Fruit fly (Drosophila melanogaster) whole organism, embryonic: Measurements from ENCODE around the gene CG32202.

ENCODE experiments used
- Antp ChIP-seq: fragments of 200-800 bp; sonication (Bioruptor generic); optimal IDR thresholded peaks from 3 replicates; lab custom pipeline; 2016; ENCODE audit warnings: missing biosample characterization, missing genetic modification characterization
- CG10543 ChIP-seq: fragments of 200-800 bp; sonication (Bioruptor generic); optimal IDR thresholded peaks from 3 replicates; lab custom pipeline; 2017; ENCODE audit warnings: missing biosample characterization, mild to moderate bottlenecking, missing genetic modification characterization, moderate library complexity
- CG12219 ChIP-seq: fragments of 200-800 bp; sonication (Bioruptor generic); optimal IDR thresholded peaks from 3 replicates; lab custom pipeline; 2018; ENCODE audit warnings: missing biosample characterization, mild to moderate bottlenecking, missing genetic modification characterization
- CG1233 ChIP-seq: fragments of 200-800 bp; sonication (Bioruptor generic); optimal IDR thresholded peaks from 4 replicates; lab custom pipeline; 2018; ENCODE audit warnings: missing biosample characterization, mild to moderate bottlenecking, missing genetic modification characterization
- CG12659 ChIP-seq: fragments of 200-800 bp; sonication (Bioruptor generic); optimal IDR thresholded peaks from 3 replicates; lab custom pipeline; 2017; ENCODE audit warnings: mild to moderate bottlenecking, missing biosample characterization, missing genetic modification reagents, missing genetic modification characterization
- CG13424 ChIP-seq: fragments of 200-800 bp; sonication (Bioruptor generic); optimal IDR thresholded peaks from 2 replicates; lab custom pipeline; 2019; ENCODE audit warnings: missing biosample characterization, mild to moderate bottlenecking, missing genetic modification characterization, moderate library complexity
- CG14860 ChIP-seq: fragments of 200-800 bp; sonication (Bioruptor generic); IDR thresholded peaks from 3 replicates; pipeline ENCODE4 v1.3.6; 2022; ENCODE audit warnings: missing biosample characterization, missing genetic modification characterization; ENCODE audit not compliant: partially characterized antibody
- CG15696 ChIP-seq: fragments of 200-800 bp; sonication (Bioruptor generic); optimal IDR thresholded peaks from 2 replicates; lab custom pipeline; 2019; ENCODE audit warnings: missing biosample characterization, mild to moderate bottlenecking, missing genetic modification characterization, moderate library complexity
- CG1647 ChIP-seq: fragments of 200-800 bp; sonication (Bioruptor generic); optimal IDR thresholded peaks from 3 replicates; lab custom pipeline; 2016; ENCODE audit warnings: missing biosample characterization, missing genetic modification characterization
- CG17328 ChIP-seq: fragments of 200-800 bp; sonication (Bioruptor generic); IDR thresholded peaks from 2 replicates; pipeline ENCODE4 v1.3.6; 2022; ENCODE audit warnings: missing biosample characterization, missing genetic modification characterization
- CG17912 ChIP-seq: fragments of 200-800 bp; sonication (Bioruptor generic); optimal IDR thresholded peaks from 2 replicates; lab custom pipeline; 2018; ENCODE audit warnings: missing biosample characterization, mild to moderate bottlenecking, missing genetic modification characterization
- CG18476 ChIP-seq: fragments of 200-800 bp; sonication (Bioruptor generic); optimal IDR thresholded peaks from 2 replicates; lab custom pipeline; 2016; ENCODE audit warnings: missing biosample characterization, mild to moderate bottlenecking, missing genetic modification characterization
- CG2712 ChIP-seq: fragments of 200-800 bp; optimal IDR thresholded peaks from 3 replicates; lab custom pipeline; 2019; ENCODE audit warnings: missing biosample characterization, mild to moderate bottlenecking, missing genetic modification characterization, moderate library complexity
- CG33557 ChIP-seq: fragments of 200-800 bp; sonication (Bioruptor generic); optimal IDR thresholded peaks from 2 replicates; lab custom pipeline; 2019; ENCODE audit warnings: missing biosample characterization, mild to moderate bottlenecking, missing genetic modification characterization, moderate library complexity
- CG42726 ChIP-seq: fragments of 200-800 bp; sonication (Bioruptor generic); IDR thresholded peaks from 2 replicates; pipeline ENCODE4 v1.3.6; 2022; ENCODE audit warnings: missing biosample characterization, missing genetic modification characterization; ENCODE audit not compliant: partially characterized antibody
- CG4424 ChIP-seq: fragments of 200-800 bp; sonication (Bioruptor generic); optimal IDR thresholded peaks from 3 replicates; lab custom pipeline; 2016; ENCODE audit warnings: missing biosample characterization, missing genetic modification characterization
- CG5245 ChIP-seq: fragments of 200-800 bp; sonication (Bioruptor generic); optimal IDR thresholded peaks from 3 replicates; lab custom pipeline; 2016; ENCODE audit warnings: missing biosample characterization, missing genetic modification characterization
- CG7786 ChIP-seq: fragments of 200-800 bp; sonication (Bioruptor generic); optimal IDR thresholded peaks from 2 replicates; lab custom pipeline; 2016; ENCODE audit warnings: missing biosample characterization, missing genetic modification characterization
- CG9437 ChIP-seq: fragments of 200-800 bp; sonication (Bioruptor generic); optimal IDR thresholded peaks from 2 replicates; lab custom pipeline; 2018; ENCODE audit warnings: missing biosample characterization, mild to moderate bottlenecking, missing genetic modification characterization
- CG9797 ChIP-seq: fragments of 200-800 bp; sonication (Bioruptor generic); optimal IDR thresholded peaks from 3 replicates; lab custom pipeline; 2018; ENCODE audit warnings: missing biosample characterization, mild to moderate bottlenecking, missing genetic modification characterization
- Dip3 ChIP-seq: fragments of 200-800 bp; sonication (Bioruptor generic); optimal IDR thresholded peaks from 3 replicates; lab custom pipeline; 2016; ENCODE audit warnings: missing biosample characterization, missing genetic modification characterization
- Fer3 ChIP-seq: fragments of 200-800 bp; sonication (Bioruptor generic); optimal IDR thresholded peaks from 2 replicates; lab custom pipeline; 2018; ENCODE audit warnings: missing biosample characterization, mild to moderate bottlenecking, missing genetic modification characterization, moderate library complexity
- H2.0 ChIP-seq: fragments of 200-800 bp; sonication (Bioruptor generic); IDR thresholded peaks from 2 replicates; pipeline ENCODE4 v1.3.6; 2022; ENCODE audit warnings: missing biosample characterization, missing genetic modification characterization
- HLH3B ChIP-seq: fragments of 200-800 bp; sonication (Bioruptor generic); IDR thresholded peaks from 2 replicates; pipeline ENCODE4 v1.3.6; 2022; ENCODE audit warnings: missing biosample characterization, missing genetic modification characterization
- HLH54F ChIP-seq: fragments of 200-800 bp; sonication (Bioruptor generic); optimal IDR thresholded peaks from 3 replicates; lab custom pipeline; 2016; ENCODE audit warnings: missing biosample characterization, missing genetic modification characterization
- Hmr ChIP-seq: fragments of 200-800 bp; sonication (Bioruptor generic); optimal IDR thresholded peaks from 3 replicates; lab custom pipeline; 2017; ENCODE audit warnings: mild to moderate bottlenecking, missing biosample characterization, missing genetic modification reagents, missing genetic modification characterization
- Hr78 ChIP-seq, 2 experiments: fragments of 200-800 bp in 1 of 2; fragments of >200 bp in 1 of 2; sonication (Bioruptor generic) in 1 of 2; optimal IDR thresholded peaks; 2 replicates each; lab custom pipeline; 2017 to 2019; ENCODE audit warnings: missing biosample characterization in 2 of 2, missing genetic modification characterization in 2 of 2, mild to moderate bottlenecking in 1 of 2, moderate library complexity in 1 of 2
- Hsf ChIP-seq: fragments of 200-800 bp; sonication (Bioruptor generic); optimal IDR thresholded peaks from 3 replicates; lab custom pipeline; 2016; ENCODE audit warnings: missing biosample characterization, missing genetic modification characterization
- Mad ChIP-seq: fragments of 200-800 bp; sonication (Bioruptor generic); optimal IDR thresholded peaks from 2 replicates; lab custom pipeline; 2016; ENCODE audit warnings: missing biosample characterization, missing genetic modification characterization
- Mes4 ChIP-seq: fragments of 200-800 bp; sonication (Bioruptor generic); optimal IDR thresholded peaks from 2 replicates; lab custom pipeline; 2016; ENCODE audit warnings: missing biosample characterization, missing genetic modification characterization
- Nf-YB ChIP-seq: fragments of 200-800 bp; sonication (Bioruptor generic); optimal IDR thresholded peaks from 3 replicates; lab custom pipeline; 2019; ENCODE audit warnings: missing biosample characterization, mild to moderate bottlenecking, missing genetic modification characterization, moderate library complexity
- Nf-YC ChIP-seq: fragments of 200-800 bp; optimal IDR thresholded peaks from 3 replicates; lab custom pipeline; 2019; ENCODE audit warnings: missing biosample characterization, mild to moderate bottlenecking, missing genetic modification characterization, moderate library complexity
- Ptx1 ChIP-seq: fragments of 200-800 bp; sonication (Bioruptor generic); IDR thresholded peaks from 2 replicates; pipeline ENCODE4 v1.3.6; 2022; ENCODE audit warnings: missing biosample characterization, missing genetic modification characterization
- Xbp1 ChIP-seq: fragments of 200-800 bp; sonication (Bioruptor generic); optimal IDR thresholded peaks from 3 replicates; lab custom pipeline; 2016; ENCODE audit warnings: missing biosample characterization, mild to moderate bottlenecking, missing genetic modification characterization
- al ChIP-seq: fragments of 200-800 bp; sonication (Bioruptor generic); IDR thresholded peaks from 2 replicates; pipeline ENCODE4 v1.3.6; 2022; ENCODE audit warnings: missing biosample characterization, missing genetic modification characterization
- cas ChIP-seq: fragments of 200-800 bp; sonication (Bioruptor generic); IDR thresholded peaks from 2 replicates; pipeline ENCODE4 v1.3.6; 2022; ENCODE audit warnings: missing biosample characterization, missing genetic modification characterization
- dati ChIP-seq: fragments of 200-800 bp; sonication (Bioruptor generic); IDR thresholded peaks from 2 replicates; pipeline ENCODE4 v1.3.6; 2022; ENCODE audit warnings: missing biosample characterization, missing genetic modification characterization
- esg ChIP-seq: fragments of 200-800 bp; sonication (Bioruptor generic); conservative IDR thresholded peaks from 2 replicates; pipeline ENCODE4 v1.3.6; 2022; ENCODE audit warnings: missing biosample characterization, missing genetic modification characterization
- inv ChIP-seq: fragments of 200-800 bp; sonication (Bioruptor generic); IDR thresholded peaks from 2 replicates; pipeline ENCODE4 v1.3.6; 2022; ENCODE audit warnings: missing biosample characterization, missing genetic modification characterization; ENCODE audit not compliant: partially characterized antibody
- ken ChIP-seq: fragments of 200-800 bp; sonication (Bioruptor generic); IDR thresholded peaks from 3 replicates; pipeline ENCODE4 v1.3.6; 2022; ENCODE audit warnings: missing biosample characterization, missing genetic modification characterization
- lilli ChIP-seq: fragments of 200-800 bp; sonication (Bioruptor generic); optimal IDR thresholded peaks from 3 replicates; lab custom pipeline; 2016; ENCODE audit warnings: missing biosample characterization, missing genetic modification characterization
- nerfin-2 ChIP-seq: fragments of 200-800 bp; sonication (Bioruptor generic); IDR thresholded peaks from 2 replicates; pipeline ENCODE4 v1.3.6; 2022; ENCODE audit warnings: missing biosample characterization, missing genetic modification characterization; ENCODE audit not compliant: partially characterized antibody
- nmo ChIP-seq: fragments of 200-800 bp; sonication (Bioruptor generic); optimal IDR thresholded peaks from 2 replicates; lab custom pipeline; 2018; ENCODE audit warnings: missing biosample characterization, mild to moderate bottlenecking, missing genetic modification characterization, moderate library complexity
- pnt ChIP-seq: fragments of 200-800 bp; sonication (Bioruptor generic); optimal IDR thresholded peaks from 3 replicates; lab custom pipeline; 2016; ENCODE audit warnings: missing biosample characterization, missing genetic modification characterization
- sens ChIP-seq: fragments of 200-800 bp; sonication (Bioruptor generic); peaks from one replicate; lab custom pipeline; 2016; ENCODE audit warnings: missing biosample characterization, missing genetic modification characterization
- slou ChIP-seq: fragments of 200-800 bp; sonication (Bioruptor generic); optimal IDR thresholded peaks from 3 replicates; lab custom pipeline; 2016; ENCODE audit warnings: missing biosample characterization, missing genetic modification characterization
- tio ChIP-seq: fragments of 200-800 bp; sonication (Bioruptor generic); optimal IDR thresholded peaks from 2 replicates; lab custom pipeline; 2017; ENCODE audit warnings: missing biosample characterization, missing genetic modification characterization, inconsistent platforms
- twi ChIP-seq: fragments of 200-800 bp; optimal IDR thresholded peaks from 2 replicates; lab custom pipeline; 2019; ENCODE audit warnings: missing biosample characterization, mild to moderate bottlenecking, missing genetic modification characterization, moderate library complexity
- vnd ChIP-seq: fragments of 200-800 bp; sonication (Bioruptor generic); IDR thresholded peaks from 3 replicates; pipeline ENCODE4 v1.3.6; 2022; ENCODE audit warnings: missing biosample characterization, missing genetic modification characterization; ENCODE audit not compliant: partially characterized antibody

The CG32202 gene

dm6 chr3L:18681550-18682217, at the start of gene CG32202, which contains the start of gene Sgf11 (continued):
- TF ChIP-seq CG33557, result peak; percentile 60
- no peak for TF ChIP-seq inv (GFP tag; lab: Robert Waterston, UW)
- TF ChIP-seq dati (GFP tag; lab: Robert Waterston, UW), result no peak
- peak; percentile 73 for TF ChIP-seq Xbp1 (GFP tag; lab: Kevin White, UChicago)
- TF ChIP-seq Nf-YC, result peak; percentile 61
- TF ChIP-seq Antp (GFP tag; lab: Kevin White, UChicago), result no peak
- TF ChIP-seq CG18476 (GFP tag; lab: Kevin White, UChicago), result no peak
- TF ChIP-seq CG17912, result no peak
- peak; percentile 7 for TF ChIP-seq CG5245 (GFP tag; lab: Kevin White, UChicago)
- peak; percentile 56 for TF ChIP-seq CG4424 (GFP tag; lab: Kevin White, UChicago)
- peak; percentile 29 for TF ChIP-seq CG9797 (GFP tag; lab: Kevin White, UChicago)
- TF ChIP-seq CG1233 (GFP tag; lab: Kevin White, UChicago), result peak; percentile 63
- TF ChIP-seq cas, result no peak
- TF ChIP-seq esg, result peak; percentile 53; the same call in 1 of the 2 replicates
- TF ChIP-seq CG12219 (GFP tag; lab: Kevin White, UChicago), result peak; percentile 13
- no peak for TF ChIP-seq vnd (GFP tag; lab: Robert Waterston, UW)
- TF ChIP-seq Nf-YB, result peak; percentile 47
- TF ChIP-seq CG10543 (GFP tag; lab: Kevin White, UChicago), result peak; percentile 52
- no peak for TF ChIP-seq slou (GFP tag; lab: Kevin White, UChicago)
- peak; percentile 76 for TF ChIP-seq sens (GFP tag; lab: Kevin White, UChicago)
- TF ChIP-seq Dip3 (GFP tag; lab: Kevin White, UChicago), result peak; percentile 9
- TF ChIP-seq ken (GFP tag; lab: Robert Waterston, UW), result peak; percentile 57; the same call in 1 of the 3 replicates
- TF ChIP-seq H2.0, result peak; percentile 38; the same call in 1 of the 2 replicates
- no peak for TF ChIP-seq Mes4 (GFP tag; lab: Kevin White, UChicago)
- peak; percentile 68 for TF ChIP-seq Ptx1 (GFP tag; lab: Robert Waterston, UW)
- peak; percentile 69 for TF ChIP-seq tio (GFP tag; lab: Kevin White, UChicago)
- peak; percentile 55 for TF ChIP-seq CG15696 (tag; lab: Kevin White, UChicago)
- TF ChIP-seq CG12659 (GFP tag; lab: Kevin White, UChicago), result peak; percentile 88
- TF ChIP-seq lilli (GFP tag; lab: Kevin White, UChicago), result peak; percentile 57
- TF ChIP-seq Mad (GFP tag; lab: Kevin White, UChicago), result peak; percentile 56
- TF ChIP-seq CG2712 (tag; lab: Kevin White, UChicago), result peak; percentile 73
- peak; percentile 5 for TF ChIP-seq Hsf (GFP tag; lab: Kevin White, UChicago)
- TF ChIP-seq Hr78 (GFP tag; optimal IDR thresholded peaks at IDR 0.05; lab: Kevin White, UChicago), result no peak
- TF ChIP-seq Fer3 (tag; lab: Kevin White, UChicago), result peak; percentile 35
- TF ChIP-seq al (GFP tag; lab: Robert Waterston, UW), result 0 out of 2 replicates have a peak, but pooled peaks have one; percentile 17
- peak; percentile 2 for TF ChIP-seq pnt (GFP tag; lab: Kevin White, UChicago)
- TF ChIP-seq CG9437 (GFP tag; lab: Kevin White, UChicago), result peak; percentile 76
- no peak for TF ChIP-seq Hmr
- TF ChIP-seq nerfin-2 (GFP tag; lab: Robert Waterston, UW), result no peak
- TF ChIP-seq CG1647 (GFP tag; lab: Kevin White, UChicago), result no peak
- TF ChIP-seq twi, result peak; percentile 48
- TF ChIP-seq CG17328 (GFP tag; lab: Robert Waterston, UW), result peak; percentile 51; the same call in 1 of the 2 replicates
- peak; percentile 22 for TF ChIP-seq HLH54F (GFP tag; lab: Kevin White, UChicago)
- no peak for TF ChIP-seq CG14860 (GFP tag; lab: Robert Waterston, UW)
- no peak for TF ChIP-seq CG7786 (GFP tag; lab: Kevin White, UChicago)
- no peak for TF ChIP-seq CG42726 (GFP tag; lab: Robert Waterston, UW)
- TF ChIP-seq nmo (GFP tag; lab: Kevin White, UChicago), result peak; percentile 85
- peak; percentile 82 for TF ChIP-seq CG13424 (tag; lab: Kevin White, UChicago)
- no peak for TF ChIP-seq HLH3B
